Fruit fly (Drosophila melanogaster) Kc167 (cell line): ENCODE measurements around the gene Gli.
"Not testable (repeated sequence)": the region's sequence is repeated elsewhere in the genome, so short reads cannot be mapped to it uniquely, and the experiment has no call there.

ENCODE experiments used
- Myc ChIP-seq: fragments of >200 bp; optimal IDR thresholded peaks from 2 replicates; lab custom pipeline; 2017; ENCODE audit warnings: missing external identifiers
- Sin3A ChIP-seq: fragments of >200 bp; optimal IDR thresholded peaks from 2 replicates; lab custom pipeline; 2018; ENCODE audit warnings: missing external identifiers
- h ChIP-seq: fragments of >200 bp; optimal IDR thresholded peaks from 3 replicates; lab custom pipeline; 2018; ENCODE audit warnings: missing external identifiers
- insv ChIP-seq: fragments of >200 bp; optimal IDR thresholded peaks from 3 replicates; lab custom pipeline; 2018; ENCODE audit warnings: missing external identifiers
- psq ChIP-seq: fragments of >200 bp; optimal IDR thresholded peaks from 2 replicates; lab custom pipeline; 2017; ENCODE audit warnings: missing external identifiers
- ttk ChIP-seq: sonication (Bioruptor generic); optimal IDR thresholded peaks from 2 replicates; lab custom pipeline; 2017; ENCODE audit warnings: missing external identifiers

Gene Gli

DNA sequence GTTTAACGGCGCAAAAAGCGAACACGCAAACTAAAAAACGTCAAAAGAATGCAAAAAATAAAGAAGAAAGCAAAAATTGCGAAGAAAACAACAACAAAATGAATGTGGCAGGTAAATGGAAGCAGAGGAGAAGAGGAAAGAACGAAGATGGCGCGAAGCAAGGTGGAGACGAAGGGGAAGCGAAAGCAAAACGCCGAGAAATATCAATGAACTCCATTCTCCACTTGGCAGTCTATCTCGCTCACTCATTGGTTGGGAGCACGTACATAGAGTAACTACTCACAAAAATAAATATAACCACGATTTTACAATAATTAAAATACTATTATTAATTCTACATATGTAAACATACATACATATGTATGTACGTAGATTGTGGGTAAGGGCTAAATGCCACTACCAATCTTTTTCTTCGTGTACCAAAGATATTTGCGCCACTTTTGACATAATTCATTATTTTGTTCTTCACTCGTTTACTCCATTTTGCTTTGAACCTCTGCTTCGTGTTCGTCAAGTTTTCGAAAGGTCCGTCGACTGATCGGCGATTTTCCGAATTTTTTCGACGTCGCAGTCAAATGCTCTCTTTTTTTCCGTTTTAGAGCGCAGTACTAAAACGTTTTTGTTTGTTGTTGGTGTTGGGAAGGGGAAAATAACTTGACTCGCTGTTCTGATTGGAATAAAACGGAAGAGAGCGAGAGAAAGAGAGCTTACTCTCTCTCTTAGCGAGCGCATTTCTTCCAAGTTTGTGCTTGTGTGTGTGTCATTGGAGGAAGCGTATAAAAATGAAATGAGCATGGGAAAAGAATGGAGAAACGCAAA lies 17.3 kb downstream of the Gli start:
- TF ChIP-seq Sin3A (lab: Kevin White, UChicago): no peak
- TF ChIP-seq h (lab: Kevin White, UChicago): no peak
- peak; percentile 49 for TF ChIP-seq psq (lab: Kevin White, UChicago)
- no peak for TF ChIP-seq insv
- TF ChIP-seq Myc (lab: Kevin White, UChicago): no peak

DNA sequence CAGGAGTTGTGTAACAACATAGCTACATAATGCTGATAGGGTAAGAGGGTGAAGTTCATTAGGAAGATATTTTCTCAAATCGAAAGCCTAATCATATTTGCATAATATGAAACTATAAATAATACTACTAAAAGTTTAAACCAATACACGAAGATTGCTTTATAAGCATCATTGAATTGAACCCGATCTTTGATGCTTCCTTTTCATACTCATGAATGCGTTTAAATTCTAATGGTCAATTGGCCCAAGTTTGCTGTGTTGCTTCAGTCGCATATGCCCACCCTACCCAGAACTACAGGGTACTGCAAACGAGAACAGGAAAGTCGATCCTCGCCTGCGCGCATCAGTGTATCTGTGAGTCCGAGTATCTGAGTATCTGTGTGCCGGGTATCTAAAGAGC lies 19.0 kb downstream of the Gli start:
- TF ChIP-seq Myc (lab: Kevin White, UChicago) (no peak), ttk (lab: Kevin White, UChicago) (no peak), psq (lab: Kevin White, UChicago) (no peak), h (lab: Kevin White, UChicago) (no peak), insv (no peak), Sin3A (lab: Kevin White, UChicago) (no peak)

DNA sequence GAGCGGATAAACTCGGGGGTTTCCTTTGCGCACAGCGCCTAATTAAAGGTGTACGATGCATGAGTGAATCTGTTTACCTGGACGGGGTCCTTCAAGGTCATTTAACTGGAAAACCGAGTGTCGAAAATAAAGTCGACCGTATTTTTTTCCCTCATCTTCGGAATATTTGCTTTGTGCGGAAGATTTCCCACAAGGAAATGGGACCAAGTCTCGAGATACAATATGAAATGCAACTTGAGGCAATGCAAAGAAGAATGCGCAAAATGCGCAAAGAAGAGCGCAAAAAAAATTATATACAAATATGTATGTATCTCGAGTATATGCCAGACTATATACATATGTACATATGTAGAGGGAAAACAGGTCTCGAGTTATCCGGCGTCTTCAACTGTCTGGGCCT lies 19.6 kb downstream of the Gli start:
- no peak for TF ChIP-seq psq (lab: Kevin White, UChicago)
- TF ChIP-seq Sin3A (lab: Kevin White, UChicago): no peak
- TF ChIP-seq Myc (lab: Kevin White, UChicago): no peak
- TF ChIP-seq h (lab: Kevin White, UChicago): no peak
- TF ChIP-seq ttk (lab: Kevin White, UChicago): no peak
- TF ChIP-seq insv: no peak

DNA sequence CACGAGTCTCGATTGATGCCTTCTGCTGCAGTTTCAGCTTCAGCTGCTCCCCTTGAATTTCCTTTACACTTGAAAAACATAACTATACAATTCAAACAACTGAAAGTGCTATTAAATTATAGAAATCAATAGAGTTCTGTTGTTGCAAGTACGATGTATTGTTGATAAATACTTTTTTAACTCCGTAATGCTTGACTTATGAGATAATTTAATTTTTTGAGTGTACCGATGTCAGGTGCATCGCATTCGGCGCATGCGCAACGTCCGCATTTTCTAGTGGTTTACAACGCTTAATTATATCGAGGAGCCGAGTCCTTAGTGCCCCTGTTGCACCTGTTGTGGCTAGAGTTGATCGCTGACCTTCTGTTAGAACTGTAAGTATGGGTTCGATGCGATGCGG lies 21.1 kb downstream of the Gli start:
- TF ChIP-seq Sin3A (lab: Kevin White, UChicago) (no peak), h (lab: Kevin White, UChicago) (no peak), insv (no peak), ttk (lab: Kevin White, UChicago) (no peak), Myc (lab: Kevin White, UChicago) (no peak), psq (lab: Kevin White, UChicago) (no peak)

DNA sequence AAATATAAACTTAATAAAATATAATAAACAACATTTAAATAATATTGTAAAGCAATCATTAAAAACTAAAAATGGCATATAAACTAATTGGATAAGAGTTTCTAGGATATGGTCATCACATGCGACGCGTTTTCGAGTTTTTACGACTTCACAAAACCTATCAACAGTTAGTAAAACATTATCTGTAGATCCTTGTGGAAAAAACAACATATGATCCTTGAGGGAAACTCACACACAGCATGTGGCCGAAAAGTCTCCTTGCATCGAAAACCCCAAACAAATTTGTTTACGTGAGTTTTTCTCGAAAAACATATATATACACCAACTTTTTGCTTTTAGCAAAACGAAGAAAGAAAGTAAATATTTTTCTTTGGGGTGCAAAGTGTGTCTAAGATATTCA lies 21.6 kb downstream of the Gli start:
- TF ChIP-seq h (lab: Kevin White, UChicago) (no peak), insv (no peak), Sin3A (lab: Kevin White, UChicago) (no peak), ttk (lab: Kevin White, UChicago) (no peak), psq (lab: Kevin White, UChicago) (no peak), Myc (lab: Kevin White, UChicago) (no peak)

DNA sequence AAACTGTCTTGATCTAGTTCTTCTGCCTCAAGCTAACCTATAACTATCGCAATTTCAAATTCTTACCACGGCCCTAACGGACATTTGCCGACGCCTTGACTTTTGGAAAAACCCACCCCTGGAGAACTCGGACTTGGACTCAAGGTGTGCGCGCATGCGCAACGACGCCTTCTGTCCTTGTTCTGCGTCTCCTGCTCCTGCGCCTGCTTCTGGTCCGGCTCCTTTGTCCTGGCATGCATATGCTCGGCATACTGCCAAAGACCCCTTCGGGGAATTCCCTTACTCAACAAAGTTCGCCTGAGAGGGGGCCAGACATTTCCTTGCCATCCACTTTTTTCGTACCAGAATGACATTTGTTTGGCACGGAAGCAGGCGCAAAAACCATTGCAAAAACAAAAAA lies 26.6 kb downstream of the Gli start:
- TF ChIP-seq Myc (lab: Kevin White, UChicago) (no peak), Sin3A (lab: Kevin White, UChicago) (no peak), h (lab: Kevin White, UChicago) (no peak), insv (no peak), psq (lab: Kevin White, UChicago) (no peak), ttk (lab: Kevin White, UChicago) (no peak)

DNA sequence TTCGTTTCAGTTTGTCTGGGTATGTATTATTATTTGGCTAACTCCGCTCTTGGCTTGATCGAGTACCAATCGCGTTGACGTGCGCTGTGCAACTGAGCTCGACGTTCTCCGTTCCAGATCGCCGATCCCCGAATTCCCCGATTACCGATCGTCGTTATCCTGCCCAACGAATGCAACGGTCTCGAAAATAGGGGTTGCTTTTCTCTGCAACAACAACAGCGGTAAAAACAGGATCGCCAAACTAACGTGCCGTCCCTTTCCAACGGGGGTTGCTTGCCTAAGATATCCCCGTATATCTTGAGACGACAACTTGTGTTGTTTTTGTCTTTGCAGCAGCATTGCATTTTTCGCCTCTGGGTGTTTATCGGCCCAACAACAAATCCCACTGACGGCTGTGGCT lies 30.9 kb downstream of the Gli start:
- TF ChIP-seq h (lab: Kevin White, UChicago): no peak

DNA sequence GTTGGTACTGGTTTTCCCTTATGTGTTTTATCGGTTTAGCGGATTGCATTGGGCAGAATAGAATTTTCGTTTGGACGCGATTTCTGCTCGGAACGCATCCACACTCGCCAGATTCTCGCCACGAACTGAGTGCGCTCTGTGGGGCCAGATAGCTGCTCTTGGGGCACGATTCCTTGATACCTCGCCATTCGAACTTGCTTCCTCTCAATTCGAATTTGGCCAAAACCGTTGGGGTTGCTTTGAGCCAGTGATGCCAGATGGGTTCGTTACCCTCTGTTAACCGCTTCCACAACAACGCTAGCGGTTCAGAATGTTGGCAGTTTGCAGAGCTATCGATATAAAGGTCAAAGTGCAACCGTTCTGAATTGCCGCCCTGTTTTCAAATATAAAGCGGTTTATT lies 44.4 kb downstream of the Gli start, which contains the start of gene stol:
stol (minus strand) TSS at position 101 of the 400 bp plus-strand sequence.
- TF ChIP-seq Sin3A (lab: Kevin White, UChicago); Myc (lab: Kevin White, UChicago); insv: not testable (repeated sequence)

DNA sequence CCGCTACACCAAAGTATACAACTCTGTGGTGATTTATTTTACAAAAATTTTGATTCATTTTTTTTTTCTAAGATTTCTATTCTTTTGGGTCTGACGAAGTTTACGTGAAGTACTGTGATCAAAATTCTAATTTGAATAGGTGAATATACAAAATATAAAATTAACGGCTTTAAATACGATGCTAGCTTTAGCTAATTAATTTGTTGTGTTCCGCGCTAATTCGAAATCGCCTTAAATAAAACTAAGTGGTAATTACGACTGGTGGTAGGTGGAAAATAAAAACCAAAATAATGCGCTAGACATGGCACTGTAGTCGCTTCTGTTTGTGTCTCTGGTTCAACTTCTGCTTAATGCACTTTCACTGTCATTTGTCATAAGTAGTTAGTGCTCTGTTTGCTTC lies 51.6 kb downstream of the Gli start, which contains the start of gene CG43924:
CG43924 (minus strand) TSS at position 101 of the 400 bp plus-strand sequence.
- TF ChIP-seq insv; ttk (lab: Kevin White, UChicago); psq (lab: Kevin White, UChicago): not testable (repeated sequence)
